Worm (Caenorhabditis elegans): Measurements from ENCODE around the gene Y54F10BM.9.

Gene Y54F10BM.9

ce11 chrIII:2288261-2288660 lies 16.5 kb downstream of the Y54F10BM.9 start:
- TF ChIP-seq hmg-20 (GFP tag; IDR thresholded peaks at IDR 0.05) = no peak
- no peak for TF ChIP-seq madf-8 (GFP tag; conservative IDR thresholded peaks at IDR 0.05)
- TF ChIP-seq ceh-40 (GFP tag; IDR thresholded peaks at IDR 0.05) = no peak
- TF ChIP-seq cebp-1 (GFP tag; IDR thresholded peaks at IDR 0.05) = no peak
- TF ChIP-seq cebp-1 (tag; optimal IDR thresholded peaks at IDR 0.05) = no peak
- no peak for TF ChIP-seq F57A8.1 (GFP tag; optimal IDR thresholded peaks at IDR 0.05)
- no peak for TF ChIP-seq aptf-3 (GFP tag; IDR thresholded peaks at IDR 0.05)
- TF ChIP-seq akir-1 (GFP tag; optimal IDR thresholded peaks at IDR 0.05) = no peak
- TF ChIP-seq tlf-1 (GFP tag; optimal IDR thresholded peaks at IDR 0.05) = no peak
- no peak for TF ChIP-seq mes-4 (tag; optimal IDR thresholded peaks at IDR 0.05)
- no peak for TF ChIP-seq bed-2 (GFP tag; IDR thresholded peaks at IDR 0.05)
- no peak for TF ChIP-seq dpff-1 (tag; optimal IDR thresholded peaks at IDR 0.05)
- no peak for TF ChIP-seq ztf-3 (GFP tag; optimal IDR thresholded peaks at IDR 0.05)
- TF ChIP-seq ztf-25 (GFP tag; IDR thresholded peaks at IDR 0.05) = no peak
- TF ChIP-seq bed-1 (GFP tag; IDR thresholded peaks at IDR 0.05) = no peak
- no peak for TF ChIP-seq hrde-1 (tag; optimal IDR thresholded peaks at IDR 0.05; ENCODE audit: borderline replicate concordance)
- TF ChIP-seq F52B5.7 (tag; optimal IDR thresholded peaks at IDR 0.05) = no peak
- no peak for TF ChIP-seq ccch-3 (GFP tag; optimal IDR thresholded peaks at IDR 0.05)
- no peak for TF ChIP-seq Y53F4B.3 (GFP tag; IDR thresholded peaks at IDR 0.05)

ce11 chrIII:2283341-2283847 lies 21.3 kb downstream of the Y54F10BM.9 start:
- TF ChIP-seq attf-5 (GFP tag; optimal IDR thresholded peaks at IDR 0.05) (no peak), B0035.1 (tag; optimal IDR thresholded peaks at IDR 0.05) (no peak), hrde-1 (tag; optimal IDR thresholded peaks at IDR 0.05; ENCODE audit: borderline replicate concordance) (no peak), cebp-1 (GFP tag; IDR thresholded peaks at IDR 0.05) (no peak), cebp-1 (tag; optimal IDR thresholded peaks at IDR 0.05) (no peak), ceh-40 (GFP tag; IDR thresholded peaks at IDR 0.05) (no peak), F57A8.1 (GFP tag; optimal IDR thresholded peaks at IDR 0.05) (no peak), D2030.7 (GFP tag; IDR thresholded peaks at IDR 0.05) (no peak)

- TF ChIP-seq B0035.1 (tag; optimal IDR thresholded peaks at IDR 0.05) (no peak), bed-2 (GFP tag; IDR thresholded peaks at IDR 0.05) (no peak), mcd-1 (GFP tag; IDR thresholded peaks at IDR 0.05) (no peak), cebp-2 (GFP tag; IDR thresholded peaks at IDR 0.05) (no peak), B0261.1 (tag; optimal IDR thresholded peaks at IDR 0.05) (no peak), attf-3 (GFP tag; conservative IDR thresholded peaks at IDR 0.05) (no peak), attf-5 (GFP tag; optimal IDR thresholded peaks at IDR 0.05) (no peak), madf-6 (GFP tag; IDR thresholded peaks at IDR 0.05) (no peak), Y53G8AR.9 (GFP tag; conservative IDR thresholded peaks at IDR 0.05) (no peak), F57A8.1 (GFP tag; optimal IDR thresholded peaks at IDR 0.05) (no peak), somi-1 (GFP tag; optimal IDR thresholded peaks at IDR 0.05) (no peak), nhr-90 (tag; optimal IDR thresholded peaks at IDR 0.05) (no peak), egrh-3 (GFP tag; IDR thresholded peaks at IDR 0.05) (no peak)
Measured at ce11 chrIII:2281975-2282957, 22.5 kb downstream of the Y54F10BM.9 start, which contains the start of gene Y54F10BM.3. Gene Y54F10BM.3, plus strand, starts transcription at chrIII:2282025.

ce11 chrIII:2280569-2280968 lies 24.2 kb downstream of the Y54F10BM.9 start, which contains the start of gene Y54F10BM.22:
Gene Y54F10BM.22, plus strand, starts transcription at chrIII:2280899.
- TF ChIP-seq F10E7.11 (tag; optimal IDR thresholded peaks at IDR 0.05) = no peak
- no peak for TF ChIP-seq Y53F4B.3 (GFP tag; IDR thresholded peaks at IDR 0.05)
- no peak for TF ChIP-seq Y53G8AR.9 (GFP tag; conservative IDR thresholded peaks at IDR 0.05)
- no peak for TF ChIP-seq ztf-28 (GFP tag; IDR thresholded peaks at IDR 0.05)
- TF ChIP-seq gei-17 (GFP tag; optimal IDR thresholded peaks at IDR 0.05) = no peak
- no peak for TF ChIP-seq him-1 (tag; optimal IDR thresholded peaks at IDR 0.05)
- no peak for TF ChIP-seq tbx-9 (tag; optimal IDR thresholded peaks at IDR 0.05; ENCODE audit: borderline replicate concordance)
- no peak for TF ChIP-seq hlh-26 (GFP tag; conservative IDR thresholded peaks at IDR 0.05)
